Worm (Caenorhabditis elegans) whole organism, L4 larva: ENCODE measurements around the gene str-225.

Experiments
- F10B5.3 ChIP-seq: sonication (generic microtip); optimal IDR thresholded peaks from 2 replicates; lab custom pipeline; 2016; ENCODE audit warnings: mild to moderate bottlenecking, missing genetic modification characterization, missing compliant biosample characterization
- R02D3.7 ChIP-seq: fragments of 150-350 bp; sonication (generic microtip); optimal IDR thresholded peaks from 3 replicates; lab custom pipeline; 2014; ENCODE audit warnings: missing biosample characterization, missing genetic modification characterization
- T20F7.1 ChIP-seq: fragments of 200-800 bp; sonication (Bioruptor generic); optimal IDR thresholded peaks from 2 replicates; lab custom pipeline; 2018; ENCODE audit warnings: mild to moderate bottlenecking, missing genetic modification characterization, missing compliant biosample characterization
- ZK337.2 ChIP-seq: fragments of 200-800 bp; sonication (Bioruptor generic); IDR thresholded peaks from 2 replicates; pipeline ENCODE4 v1.3.6; 2022; ENCODE audit warnings: missing genetic modification reagents, missing genetic modification characterization, missing compliant biosample characterization
- aha-1 ChIP-seq: fragments of 150-350 bp; peaks from one replicate; lab custom pipeline; 2014; ENCODE audit warnings: missing biosample characterization, missing genetic modification characterization
- ama-1 ChIP-seq: fragments of 150-350 bp; optimal IDR thresholded peaks from 2 replicates; lab custom pipeline; 2014; ENCODE audit warnings: inconsistent platforms, mixed read lengths
- attf-4 ChIP-seq: sonication (generic microtip); optimal IDR thresholded peaks from 3 replicates; lab custom pipeline; 2017; ENCODE audit warnings: missing biosample characterization, missing genetic modification characterization
- ceh-62 ChIP-seq: sonication (generic microtip); optimal IDR thresholded peaks from 2 replicates; lab custom pipeline; 2017; ENCODE audit warnings: missing biosample characterization, missing genetic modification characterization
- ceh-82 ChIP-seq: sonication (generic microtip); optimal IDR thresholded peaks from 2 replicates; lab custom pipeline; 2017; ENCODE audit warnings: missing biosample characterization, missing genetic modification characterization
- ctbp-1 ChIP-seq: fragments of 200-800 bp; sonication (Bioruptor generic); IDR thresholded peaks from 2 replicates; pipeline ENCODE4 v1.3.6; 2022; ENCODE audit warnings: missing genetic modification reagents, missing genetic modification characterization, missing compliant biosample characterization
- daf-16 ChIP-seq, 3 experiments: sonication (generic microtip); optimal IDR thresholded peaks; 2 replicates each; lab custom pipeline; 2016 to 2017; ENCODE audit warnings: missing genetic modification characterization in 3 of 3, missing genetic modification reagents in 3 of 3, mild to moderate bottlenecking in 2 of 3, missing compliant biosample characterization in 2 of 3, missing biosample characterization in 1 of 3, moderate library complexity in 1 of 3
- egl-43 ChIP-seq: fragments of 200-800 bp; sonication (Bioruptor generic); IDR thresholded peaks from 2 replicates; pipeline ENCODE4 v1.3.6; 2022; ENCODE audit warnings: missing genetic modification reagents, missing genetic modification characterization, missing compliant biosample characterization
- fkh-10 ChIP-seq: fragments of 150-350 bp; optimal IDR thresholded peaks from 2 replicates; lab custom pipeline; 2014; ENCODE audit warnings: missing biosample characterization, missing genetic modification reagents, missing genetic modification characterization
- hlh-11 ChIP-seq: fragments of 200-800 bp; sonication (Bioruptor generic); optimal IDR thresholded peaks from 2 replicates; lab custom pipeline; 2018; ENCODE audit warnings: mild to moderate bottlenecking, missing genetic modification characterization, missing compliant biosample characterization
- lim-7 ChIP-seq: fragments of 200-800 bp; sonication (Bioruptor generic); IDR thresholded peaks from 2 replicates; pipeline ENCODE4 v1.3.6; 2022; ENCODE audit warnings: missing genetic modification characterization, missing compliant biosample characterization
- lin-1 ChIP-seq: fragments of 200-800 bp; sonication (Bioruptor generic); IDR thresholded peaks from 2 replicates; pipeline ENCODE4 v1.3.6; 2022; ENCODE audit warnings: missing genetic modification reagents, missing genetic modification characterization, missing compliant biosample characterization
- lin-38 ChIP-seq: fragments of 200-800 bp; sonication (Bioruptor generic); IDR thresholded peaks from 2 replicates; pipeline ENCODE4 v1.3.6; 2022; ENCODE audit warnings: missing genetic modification reagents, missing genetic modification characterization, missing compliant biosample characterization
- lin-39 ChIP-seq: fragments of 150-350 bp; optimal IDR thresholded peaks from 2 replicates; lab custom pipeline; 2014; ENCODE audit warnings: missing biosample characterization, missing genetic modification reagents, missing genetic modification characterization
- lsy-2 ChIP-seq, 2 experiments: fragments of 150-350 bp in 1 of 2; sonication (generic microtip) in 1 of 2; optimal IDR thresholded peaks; 2 replicates each; lab custom pipeline; 2014 to 2017; ENCODE audit warnings: missing biosample characterization in 2 of 2, missing genetic modification characterization in 2 of 2
- madf-9 ChIP-seq: fragments of 200-800 bp; sonication (Bioruptor generic); conservative IDR thresholded peaks from 2 replicates; pipeline ENCODE4 v1.3.6; 2022; ENCODE audit warnings: missing genetic modification reagents, missing genetic modification characterization, missing compliant biosample characterization
- mdt-29 ChIP-seq: fragments of 200-800 bp; sonication (Bioruptor generic); IDR thresholded peaks from 2 replicates; pipeline ENCODE4 v1.3.6; 2022; ENCODE audit warnings: missing genetic modification reagents, missing genetic modification characterization, missing compliant biosample characterization
- mxl-3 ChIP-seq: fragments of 200-800 bp; sonication (Bioruptor generic); optimal IDR thresholded peaks from 2 replicates; lab custom pipeline; 2018; ENCODE audit warnings: mild to moderate bottlenecking, missing genetic modification characterization, missing compliant biosample characterization
- nhr-10 ChIP-seq: fragments of 150-350 bp; optimal IDR thresholded peaks from 2 replicates; lab custom pipeline; 2014; ENCODE audit warnings: missing biosample characterization, missing genetic modification characterization
- nhr-111 ChIP-seq: fragments of 200-800 bp; sonication (Bioruptor generic); optimal IDR thresholded peaks from 2 replicates; lab custom pipeline; 2018; ENCODE audit warnings: mild to moderate bottlenecking, missing genetic modification characterization, missing compliant biosample characterization
- nhr-25 ChIP-seq: sonication (generic microtip); optimal IDR thresholded peaks from 2 replicates; lab custom pipeline; 2017; ENCODE audit warnings: missing genetic modification characterization, mild to moderate bottlenecking, missing compliant biosample characterization, antibody characterized with exemption, moderate library complexity, borderline replicate concordance; ENCODE audit not compliant: insufficient read depth
- nhr-28 ChIP-seq: fragments of 150-350 bp; optimal IDR thresholded peaks from 2 replicates; lab custom pipeline; 2014; ENCODE audit warnings: missing biosample characterization, missing genetic modification characterization
- nhr-41 ChIP-seq: fragments of 200-800 bp; sonication (Bioruptor generic); IDR thresholded peaks from 2 replicates; pipeline ENCODE4 v1.3.6; 2022; ENCODE audit warnings: missing genetic modification reagents, missing genetic modification characterization, missing compliant biosample characterization
- php-3 ChIP-seq: fragments of 200-800 bp; sonication (Bioruptor generic); IDR thresholded peaks from 2 replicates; pipeline ENCODE4 v1.3.6; 2022; ENCODE audit warnings: missing genetic modification reagents, missing genetic modification characterization, missing compliant biosample characterization
- pqm-1 ChIP-seq: sonication (generic microtip); optimal IDR thresholded peaks from 2 replicates; lab custom pipeline; 2017; ENCODE audit warnings: missing biosample characterization, missing genetic modification characterization
- rbr-2 ChIP-seq: sonication (generic microtip); optimal IDR thresholded peaks from 2 replicates; lab custom pipeline; 2016; ENCODE audit warnings: missing genotype, missing genetic modification characterization, missing compliant biosample characterization
- set-16 ChIP-seq: fragments of 200-800 bp; sonication (Bioruptor generic); IDR thresholded peaks from 2 replicates; pipeline ENCODE4 v1.3.6; 2022; ENCODE audit warnings: missing genetic modification reagents, missing genetic modification characterization, missing compliant biosample characterization
- spr-1 ChIP-seq: sonication (generic microtip); optimal IDR thresholded peaks from 2 replicates; lab custom pipeline; 2016; ENCODE audit warnings: mild to moderate bottlenecking, missing genetic modification characterization, missing compliant biosample characterization
- tag-97 ChIP-seq: fragments of 200-800 bp; sonication (Bioruptor generic); IDR thresholded peaks from 2 replicates; pipeline ENCODE4 v1.3.6; 2022; ENCODE audit warnings: missing genetic modification characterization, missing compliant biosample characterization
- unc-62 ChIP-seq, 3 experiments: fragments of 150-350 bp in 1 of 3; sonication (generic microtip); optimal IDR thresholded peaks in 2 of 3; peaks in 1 of 3; 1 replicate in 1 of 3; 2 replicates in 2 of 3; lab custom pipeline; 2014 to 2017; ENCODE audit warnings: missing biosample characterization in 3 of 3, missing genetic modification characterization in 3 of 3, missing genetic modification reagents in 3 of 3, missing genotype in 1 of 3
- vab-7 ChIP-seq: fragments of 200-800 bp; sonication (Bioruptor generic); IDR thresholded peaks from 2 replicates; pipeline ENCODE4 v1.3.6; 2022; ENCODE audit warnings: missing genetic modification reagents, missing genetic modification characterization, missing compliant biosample characterization
- zfp-3 ChIP-seq: fragments of 200-800 bp; sonication (Bioruptor generic); conservative IDR thresholded peaks from 2 replicates; pipeline ENCODE4 v1.3.6; 2022; ENCODE audit warnings: missing genetic modification reagents, missing genetic modification characterization, missing compliant biosample characterization
- ztf-7 ChIP-seq: fragments of 150-350 bp; optimal IDR thresholded peaks from 2 replicates; lab custom pipeline; 2014; ENCODE audit warnings: missing biosample characterization, missing genetic modification characterization

str-225 gene

DNA sequence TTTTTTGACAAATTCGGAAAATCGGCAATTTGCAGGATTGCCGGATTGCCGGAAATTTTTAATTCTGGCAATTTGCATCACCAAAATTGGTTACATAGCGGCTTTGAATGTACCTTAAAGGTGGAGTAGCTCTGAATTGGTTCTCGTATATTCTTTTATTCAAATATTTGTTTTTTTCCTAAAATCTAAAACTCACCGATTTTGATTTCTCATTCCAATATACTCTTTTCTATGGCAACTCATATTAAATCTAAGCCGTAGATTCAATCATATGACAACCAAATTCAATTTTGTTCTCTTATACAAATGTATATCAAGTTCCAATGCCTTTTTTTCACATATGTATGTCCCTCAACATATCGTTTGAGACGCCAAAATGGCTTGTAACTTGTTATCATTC, 41.9 kb downstream of the str-225 start, which contains the start of gene sri-21:
sri-21 (plus strand) TSS at position 301 of the 400 bp plus-strand sequence.
- TF ChIP-seq lin-39 (tag; lab: Kevin White, UChicago), result no peak
- TF ChIP-seq tag-97 (GFP tag; lab: Robert Waterston, UW), result no peak
- no peak for TF ChIP-seq nhr-10 (tag; lab: Kevin White, UChicago)
- TF ChIP-seq T20F7.1 (GFP tag; lab: Kevin White, UChicago), result no peak

DNA sequence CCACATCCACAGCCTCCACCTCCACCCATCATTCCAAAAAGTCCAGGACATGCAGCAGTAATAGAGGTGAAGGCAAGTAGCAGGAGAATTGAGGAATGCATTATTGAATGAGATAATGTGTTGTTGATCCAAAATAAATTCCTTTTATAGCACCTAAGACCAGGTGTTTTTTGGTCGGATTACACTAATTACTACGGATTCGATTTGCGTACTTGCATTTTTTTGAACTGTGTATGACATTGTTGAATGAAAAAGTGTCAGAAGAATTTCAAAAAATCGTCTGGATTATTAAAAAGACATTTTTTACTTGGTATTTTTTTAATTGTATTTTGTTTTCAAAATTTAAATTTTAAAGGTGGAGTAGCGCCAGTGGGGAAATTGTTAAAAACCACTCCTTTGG, 44.1 kb downstream of the str-225 start, which contains the start of gene grl-28:
grl-28 (minus strand) TSS at position 101 of the 400 bp plus-strand sequence.
- TF ChIP-seq T20F7.1 (GFP tag; lab: Kevin White, UChicago) (no peak), ama-1 (lab: Kevin White, UChicago) (no peak), mdt-29 (GFP tag; lab: Robert Waterston, UW) (no peak), nhr-111 (no peak), ctbp-1 (GFP tag; lab: Robert Waterston, UW) (no peak)

DNA sequence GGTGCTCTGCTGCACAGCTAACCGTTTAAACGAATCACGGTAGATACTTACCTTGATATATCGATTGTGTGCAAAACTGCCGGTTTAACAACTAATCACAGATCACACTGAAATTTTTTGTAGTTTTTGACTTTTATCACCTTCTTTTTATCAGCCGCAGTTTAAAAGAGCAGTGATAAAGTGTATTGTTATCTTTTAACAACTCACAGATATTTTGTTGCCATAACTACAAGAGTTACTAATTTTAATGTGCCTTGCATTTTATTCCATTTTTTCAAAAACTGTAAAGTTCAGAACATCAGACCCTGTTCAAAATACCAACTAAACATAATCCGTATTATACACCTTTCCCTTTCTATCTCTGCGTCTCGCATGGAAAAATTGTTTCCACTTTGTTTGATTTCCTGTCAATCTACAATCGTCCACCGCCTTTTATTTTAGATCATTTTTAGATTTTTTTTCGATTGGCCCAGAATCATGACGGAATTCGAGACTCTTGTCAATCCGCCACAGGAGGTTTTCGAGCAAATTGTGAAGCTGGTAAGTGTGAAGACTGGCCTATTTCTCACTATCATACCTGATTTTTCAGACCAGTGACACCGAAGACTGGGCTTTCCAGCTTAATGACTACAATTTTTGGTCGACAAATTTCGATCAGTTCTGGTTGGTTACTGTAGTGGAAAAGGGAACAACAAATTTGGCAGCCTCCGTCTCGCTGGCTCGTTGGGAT, 45.3 kb downstream of the str-225 start, which contains the start of gene T24A6.20:
T24A6.20 (plus strand) TSS at position 395 of the 730 bp plus-strand sequence.
- TF ChIP-seq php-3 (GFP tag; lab: Robert Waterston, UW), result 0 out of 2 replicates have a peak, but pooled peaks have one; percentile 45
- TF ChIP-seq unc-62 (GFP tag; optimal IDR thresholded peaks at IDR 0.05 in 1 of 2; lab: Kevin White, UChicago), result peak in 1 of 2 experiments; percentile 69
- TF ChIP-seq unc-62 (tag; optimal IDR thresholded peaks at IDR 0.05; lab: Kevin White, UChicago), result no peak
- peak; percentile 79 for TF ChIP-seq nhr-28 (tag; lab: Kevin White, UChicago)
- no peak for TF ChIP-seq ceh-82 (tag; lab: Kevin White, UChicago)
- TF ChIP-seq pqm-1 (tag; lab: Kevin White, UChicago), result peak; percentile 16
- no peak for TF ChIP-seq lin-1 (GFP tag; lab: Robert Waterston, UW)

DNA sequence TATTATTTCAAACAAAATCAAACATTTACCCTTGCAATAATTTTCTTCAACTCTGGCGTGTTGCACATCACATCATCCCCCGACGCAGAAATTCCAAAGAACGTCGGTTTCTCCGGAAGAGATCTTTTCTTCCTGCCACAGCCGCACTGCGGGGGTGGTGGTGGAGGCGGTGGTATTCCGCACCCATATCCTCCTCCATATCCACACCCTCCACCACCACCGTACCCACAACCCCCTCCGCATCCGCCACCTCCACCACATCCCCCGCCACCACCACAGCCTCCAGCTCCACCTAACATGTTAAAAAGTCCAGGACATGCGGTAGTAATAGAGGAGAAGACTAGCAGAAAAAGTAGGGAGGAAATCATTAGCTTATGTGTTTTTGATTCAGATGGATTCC, 47.2 kb downstream of the str-225 start, which contains the start of gene grl-29:
grl-29 (minus strand) TSS at position 368 of the 400 bp plus-strand sequence.
- TF ChIP-seq unc-62 (GFP tag; optimal IDR thresholded peaks at IDR 0.05 in 1 of 2; lab: Kevin White, UChicago), result no peak
- TF ChIP-seq unc-62 (tag; optimal IDR thresholded peaks at IDR 0.05; lab: Kevin White, UChicago), result no peak
- peak; percentile 88; the same call in 1 of the 2 replicates for TF ChIP-seq set-16 (GFP tag; lab: Robert Waterston, UW)
- peak; percentile 70 for TF ChIP-seq egl-43 (GFP tag; lab: Robert Waterston, UW)
- no peak for TF ChIP-seq ceh-82 (tag; lab: Kevin White, UChicago)
- TF ChIP-seq R02D3.7, result no peak
- TF ChIP-seq F10B5.3 (tag; lab: Kevin White, UChicago), result no peak

DNA sequence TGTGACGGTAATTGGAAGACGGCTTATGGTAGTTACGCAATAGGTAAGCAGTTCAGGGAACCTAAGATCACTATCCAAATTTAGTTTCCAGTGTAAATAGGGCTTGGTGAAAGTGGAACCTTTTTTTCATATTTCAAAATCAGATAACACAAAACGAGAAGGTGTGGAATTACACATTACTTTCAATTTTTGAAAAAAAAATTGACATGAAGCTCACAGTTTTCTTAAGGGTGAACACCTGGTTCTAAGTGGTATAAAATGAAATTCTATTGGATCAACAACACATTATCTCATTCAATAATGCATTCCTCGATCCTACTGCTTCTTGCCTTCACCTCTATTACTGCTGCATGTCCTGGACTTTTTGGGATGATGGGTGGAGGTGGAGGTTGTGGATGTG, 48.4 kb downstream of the str-225 start, which contains the start of gene grl-30:
grl-30 (plus strand) TSS at position 301 of the 400 bp plus-strand sequence.
- TF ChIP-seq attf-4 (tag; lab: Kevin White, UChicago) (no peak), php-3 (GFP tag; lab: Robert Waterston, UW) (no peak), ZK337.2 (GFP tag; lab: Robert Waterston, UW) (no peak), madf-9 (GFP tag; lab: Robert Waterston, UW) (no peak), hlh-11 (no peak), ceh-82 (tag; lab: Kevin White, UChicago) (no peak)

DNA sequence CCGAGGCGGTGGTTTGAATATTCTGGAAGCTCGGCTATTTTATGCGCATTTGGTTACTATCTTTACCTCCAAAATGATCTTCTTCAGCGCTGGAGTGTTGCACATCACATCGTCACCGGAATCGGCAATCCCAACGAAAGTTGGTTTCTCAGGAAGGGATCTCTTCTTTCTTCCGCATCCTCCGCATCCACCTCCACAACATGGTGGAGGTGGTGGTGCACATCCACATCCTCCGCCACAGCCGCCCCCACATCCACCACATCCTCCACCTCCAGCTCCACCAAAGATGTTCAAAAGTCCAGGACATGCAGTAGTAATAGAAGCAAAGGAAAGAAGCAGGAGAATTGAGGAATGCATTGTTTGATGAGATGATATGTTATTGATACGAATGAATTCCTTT, 49.8 kb downstream of the str-225 start, which contains the start of gene grl-31:
grl-31 (minus strand) TSS at position 357 of the 400 bp plus-strand sequence.
- TF ChIP-seq madf-9 (GFP tag; lab: Robert Waterston, UW) (no peak), nhr-41 (no peak), lim-7 (GFP tag; lab: Robert Waterston, UW) (peak; percentile 21; the same call in 1 of the 2 replicates), spr-1 (tag; lab: Kevin White, UChicago) (no peak), lsy-2 (tag; optimal IDR thresholded peaks at IDR 0.05; lab: Kevin White, UChicago) (no peak), set-16 (GFP tag; lab: Robert Waterston, UW) (peak; percentile 51), nhr-25 (tag; lab: Kevin White, UChicago) (no peak), fkh-10 (GFP tag; lab: Kevin White, UChicago) (no peak), mxl-3 (GFP tag; lab: Kevin White, UChicago) (no peak), ceh-62 (tag; lab: Kevin White, UChicago) (no peak), zfp-3 (GFP tag; lab: Robert Waterston, UW) (no peak), ztf-7 (tag; lab: Kevin White, UChicago) (no peak), daf-16 (GFP tag; optimal IDR thresholded peaks at IDR 0.05; lab: Kevin White, UChicago) (no peak), daf-16 (tag; optimal IDR thresholded peaks at IDR 0.05; lab: Kevin White, UChicago) (no peak), aha-1 (no peak), rbr-2 (tag; lab: Kevin White, UChicago) (no peak), lin-38 (GFP tag; lab: Robert Waterston, UW) (no peak), vab-7 (no peak)
